Worm (Caenorhabditis elegans) whole organism, L2 larva: ENCODE results near the gene str-41.

ENCODE experiments used
- C34F6.9 ChIP-seq: fragments of 150-350 bp; optimal IDR thresholded peaks from 2 replicates; lab custom pipeline; 2014; ENCODE audit warnings: missing biosample characterization, missing genetic modification characterization
- F13H6.1 ChIP-seq: sonication (generic microtip); optimal IDR thresholded peaks from 2 replicates; lab custom pipeline; 2016; ENCODE audit warnings: missing genetic modification characterization, missing compliant biosample characterization
- R02D3.7 ChIP-seq: fragments of 150-350 bp; optimal IDR thresholded peaks from 2 replicates; lab custom pipeline; 2014; ENCODE audit warnings: missing biosample characterization, missing genetic modification characterization
- Y55F3AM.14 ChIP-seq: fragments of 200-800 bp; sonication (Bioruptor generic); optimal IDR thresholded peaks from 2 replicates; lab custom pipeline; 2018; ENCODE audit warnings: mild to moderate bottlenecking, missing genetic modification characterization, missing compliant biosample characterization
- ZK546.5 ChIP-seq: sonication (generic microtip); optimal IDR thresholded peaks from 2 replicates; lab custom pipeline; 2017; ENCODE audit warnings: missing biosample characterization, missing genetic modification characterization
- alr-1 ChIP-seq: fragments of 150-350 bp; optimal IDR thresholded peaks from 2 replicates; lab custom pipeline; 2014; ENCODE audit warnings: missing biosample characterization, missing genetic modification characterization
- aly-2 ChIP-seq: fragments of 150-350 bp; optimal IDR thresholded peaks from 2 replicates; lab custom pipeline; 2014; ENCODE audit warnings: missing biosample characterization, missing genetic modification characterization
- ama-1 ChIP-seq: fragments of 150-350 bp; optimal IDR thresholded peaks from 2 replicates; lab custom pipeline; 2018; ENCODE audit warnings: inconsistent platforms
- blmp-1 ChIP-seq: sonication (generic microtip); optimal IDR thresholded peaks from 2 replicates; lab custom pipeline; 2017; ENCODE audit warnings: missing genetic modification characterization, mild to moderate bottlenecking, missing compliant biosample characterization, antibody characterized with exemption, moderate library complexity; ENCODE audit not compliant: insufficient read depth
- ceh-82 ChIP-seq: fragments of 150-350 bp; optimal IDR thresholded peaks from 2 replicates; lab custom pipeline; 2014; ENCODE audit warnings: missing biosample characterization, missing genetic modification characterization
- crh-2 ChIP-seq: sonication (generic microtip); optimal IDR thresholded peaks from 2 replicates; lab custom pipeline; 2017; ENCODE audit warnings: missing biosample characterization, missing genetic modification characterization
- dmd-4 ChIP-seq: sonication (generic microtip); optimal IDR thresholded peaks from 2 replicates; lab custom pipeline; 2017; ENCODE audit warnings: missing biosample characterization, missing genetic modification characterization
- egl-27 ChIP-seq: sonication (generic microtip); optimal IDR thresholded peaks from 3 replicates; lab custom pipeline; 2017; ENCODE audit warnings: missing biosample characterization, missing genetic modification reagents, missing genetic modification characterization
- elt-1 ChIP-seq: fragments of 150-350 bp; optimal IDR thresholded peaks from 2 replicates; lab custom pipeline; 2014; ENCODE audit warnings: missing biosample characterization, missing genetic modification characterization
- elt-3 ChIP-seq: sonication (generic microtip); optimal IDR thresholded peaks from 2 replicates; lab custom pipeline; 2017; ENCODE audit warnings: missing biosample characterization, missing genetic modification characterization
- fos-1 ChIP-seq: fragments of 150-350 bp; optimal IDR thresholded peaks from 2 replicates; lab custom pipeline; 2014; ENCODE audit warnings: missing biosample characterization, missing genetic modification characterization
- lin-11 ChIP-seq: fragments of 150-350 bp; sonication (generic microtip); optimal IDR thresholded peaks from 2 replicates; lab custom pipeline; 2014; ENCODE audit warnings: missing biosample characterization, missing genetic modification characterization, inconsistent platforms, mixed read lengths
- lin-13 ChIP-seq: fragments of 150-350 bp; optimal IDR thresholded peaks from 2 replicates; lab custom pipeline; 2014; ENCODE audit warnings: missing biosample characterization, missing genetic modification reagents, missing genetic modification characterization
- lin-39 ChIP-seq: fragments of 150-350 bp; optimal IDR thresholded peaks from 2 replicates; lab custom pipeline; 2014; ENCODE audit warnings: missing biosample characterization, missing genetic modification reagents, missing genetic modification characterization
- lsy-2 ChIP-seq, 2 experiments: fragments of 150-350 bp in 1 of 2; sonication (generic microtip) in 1 of 2; optimal IDR thresholded peaks; 2 replicates each; lab custom pipeline; 2014 to 2017; ENCODE audit warnings: missing biosample characterization in 2 of 2, missing genetic modification characterization in 2 of 2
- mab-5 ChIP-seq: fragments of 150-350 bp; optimal IDR thresholded peaks from 2 replicates; lab custom pipeline; 2014; ENCODE audit warnings: missing biosample characterization, missing genetic modification characterization
- mbf-1 ChIP-seq: sonication (generic microtip); optimal IDR thresholded peaks from 2 replicates; lab custom pipeline; 2017; ENCODE audit warnings: missing biosample characterization, missing genetic modification characterization
- mdl-1 ChIP-seq, 2 experiments: fragments of 150-350 bp in 1 of 2; sonication (generic microtip) in 1 of 2; optimal IDR thresholded peaks; 2 replicates each; lab custom pipeline; 2017; ENCODE audit warnings: missing biosample characterization in 2 of 2, missing genetic modification characterization in 2 of 2
- nhr-11 ChIP-seq: fragments of 150-350 bp; optimal IDR thresholded peaks from 2 replicates; lab custom pipeline; 2014; ENCODE audit warnings: missing biosample characterization, missing genetic modification characterization
- nhr-129 ChIP-seq: fragments of 150-350 bp; optimal IDR thresholded peaks from 2 replicates; lab custom pipeline; 2014; ENCODE audit warnings: missing biosample characterization, missing genetic modification characterization
- nhr-21 ChIP-seq: fragments of 150-350 bp; optimal IDR thresholded peaks from 2 replicates; lab custom pipeline; 2014; ENCODE audit warnings: missing biosample characterization, missing genetic modification characterization
- nhr-23 ChIP-seq: fragments of 150-350 bp; optimal IDR thresholded peaks from 2 replicates; lab custom pipeline; 2014; ENCODE audit warnings: missing biosample characterization, missing genetic modification reagents, missing genetic modification characterization
- nhr-237 ChIP-seq: fragments of 150-350 bp; optimal IDR thresholded peaks from 2 replicates; lab custom pipeline; 2014; ENCODE audit warnings: missing biosample characterization, missing genetic modification characterization
- nhr-25 ChIP-seq: fragments of 150-350 bp; sonication (generic microtip); optimal IDR thresholded peaks from 3 replicates; lab custom pipeline; 2014; ENCODE audit warnings: missing biosample characterization, missing genetic modification characterization
- nhr-6 ChIP-seq: fragments of 150-350 bp; optimal IDR thresholded peaks from 2 replicates; lab custom pipeline; 2014; ENCODE audit warnings: missing biosample characterization, missing genetic modification characterization
- peb-1 ChIP-seq: fragments of 150-350 bp; optimal IDR thresholded peaks from 2 replicates; lab custom pipeline; 2014; ENCODE audit warnings: missing biosample characterization, missing genetic modification characterization
- sem-4 ChIP-seq: fragments of 150-350 bp; optimal IDR thresholded peaks from 2 replicates; lab custom pipeline; 2014; ENCODE audit warnings: missing biosample characterization, missing genetic modification reagents, missing genetic modification characterization
- skn-1 ChIP-seq: sonication (generic microtip); optimal IDR thresholded peaks from 2 replicates; lab custom pipeline; 2017; ENCODE audit warnings: missing biosample characterization, missing genetic modification characterization
- sma-3 ChIP-seq: sonication (generic microtip); optimal IDR thresholded peaks from 2 replicates; lab custom pipeline; 2016; ENCODE audit warnings: missing genetic modification reagents, missing genetic modification characterization, missing compliant biosample characterization
- snpc-4 ChIP-seq: fragments of 150-350 bp; optimal IDR thresholded peaks from 2 replicates; lab custom pipeline; 2014; ENCODE audit warnings: missing biosample characterization, missing genetic modification characterization
- unc-39 ChIP-seq: fragments of 150-350 bp; optimal IDR thresholded peaks from 2 replicates; lab custom pipeline; 2014; ENCODE audit warnings: missing biosample characterization, missing genetic modification characterization
- unc-55 ChIP-seq: fragments of 150-350 bp; sonication (generic microtip); optimal IDR thresholded peaks from 3 replicates; lab custom pipeline; 2014; ENCODE audit warnings: missing biosample characterization, missing genetic modification reagents, missing genetic modification characterization
- unc-62 ChIP-seq: fragments of 150-350 bp; optimal IDR thresholded peaks from 2 replicates; lab custom pipeline; 2014; ENCODE audit warnings: missing biosample characterization, missing genetic modification reagents, missing genetic modification characterization
- zag-1 ChIP-seq: fragments of 150-350 bp; optimal IDR thresholded peaks from 2 replicates; lab custom pipeline; 2014; ENCODE audit warnings: missing biosample characterization, missing genetic modification characterization
- ztf-1 ChIP-seq: fragments of 200-800 bp; sonication (Bioruptor generic); conservative IDR thresholded peaks from 2 replicates; pipeline ENCODE4 v1.3.6; 2022; ENCODE audit warnings: missing genetic modification characterization, missing compliant biosample characterization

Gene str-41

ce11 chrV:7400095-7400494, 11.7 kb upstream of the str-41 start, which contains the start of gene cnc-9:
Gene cnc-9 (minus strand): TSS chrV:7400195.
- TF ChIP-seq nhr-25 (tag; lab: Kevin White, UChicago) (no peak), nhr-237 (tag; lab: Kevin White, UChicago) (no peak), ZK546.5 (tag; lab: Kevin White, UChicago) (no peak), mdl-1 (tag; optimal IDR thresholded peaks at IDR 0.05; lab: Kevin White, UChicago) (no peak)

ce11 chrV:7400588-7400987, 11.2 kb upstream of the str-41 start, which contains the start of gene srx-60:
Gene srx-60 (plus strand): TSS chrV:7400888.
- TF ChIP-seq alr-1 (tag; lab: Kevin White, UChicago) = no peak
- no peak for TF ChIP-seq nhr-21
- no peak for TF ChIP-seq Y55F3AM.14 (GFP tag; lab: Kevin White, UChicago)
- TF ChIP-seq aly-2 (tag; lab: Kevin White, UChicago) = no peak
- no peak for TF ChIP-seq ztf-1 (GFP tag; lab: Robert Waterston, UW)
- TF ChIP-seq dmd-4 (tag; lab: Kevin White, UChicago) = no peak
- no peak for TF ChIP-seq fos-1 (tag; lab: Kevin White, UChicago)
- TF ChIP-seq ZK546.5 (tag; lab: Kevin White, UChicago) = no peak
- TF ChIP-seq sma-3 = no peak
- no peak for TF ChIP-seq lin-13 (GFP tag; lab: Kevin White, UChicago)
- no peak for TF ChIP-seq lin-39
- TF ChIP-seq egl-27 (tag; lab: Kevin White, UChicago) = no peak
- no peak for TF ChIP-seq peb-1 (tag; lab: Kevin White, UChicago)
- no peak for TF ChIP-seq crh-2 (tag; lab: Kevin White, UChicago)
- TF ChIP-seq nhr-11 = no peak
- no peak for TF ChIP-seq elt-3 (tag; lab: Kevin White, UChicago)
- no peak for TF ChIP-seq ama-1 (lab: Kevin White, UChicago)
- no peak for TF ChIP-seq skn-1 (tag; lab: Kevin White, UChicago)
- TF ChIP-seq lsy-2 (tag; optimal IDR thresholded peaks at IDR 0.05; lab: Kevin White, UChicago) = no peak
- TF ChIP-seq nhr-237 (tag; lab: Kevin White, UChicago) = no peak

- no peak for TF ChIP-seq mbf-1 (tag; lab: Kevin White, UChicago)
- no peak for TF ChIP-seq Y55F3AM.14 (GFP tag; lab: Kevin White, UChicago)
- no peak for TF ChIP-seq egl-27 (tag; lab: Kevin White, UChicago)
- TF ChIP-seq unc-39 = no peak
- no peak for TF ChIP-seq crh-2 (tag; lab: Kevin White, UChicago)
- no peak for TF ChIP-seq zag-1
- TF ChIP-seq unc-55 (GFP tag; lab: Kevin White, UChicago) = no peak
- no peak for TF ChIP-seq C34F6.9 (tag; lab: Kevin White, UChicago)
- no peak for TF ChIP-seq lsy-2 (tag; optimal IDR thresholded peaks at IDR 0.05; lab: Kevin White, UChicago)
- TF ChIP-seq alr-1 (tag; lab: Kevin White, UChicago) = no peak
- TF ChIP-seq R02D3.7 (tag; lab: Kevin White, UChicago) = no peak
- TF ChIP-seq, all 48 proteins: peak for 0
Observed at ce11 chrV:7402355-7402754, 9.4 kb upstream of the str-41 start, which contains the start of gene srj-13. Gene srj-13 (plus strand): TSS chrV:7402655.

- TF ChIP-seq unc-39 (no peak), egl-27 (tag; lab: Kevin White, UChicago) (no peak), snpc-4 (no peak), elt-1 (tag; lab: Kevin White, UChicago) (no peak), sem-4 (no peak), alr-1 (tag; lab: Kevin White, UChicago) (no peak), sma-3 (no peak), nhr-6 (tag; lab: Kevin White, UChicago) (no peak), mab-5 (tag; lab: Kevin White, UChicago) (no peak), nhr-11 (no peak), aly-2 (tag; lab: Kevin White, UChicago) (no peak), peb-1 (tag; lab: Kevin White, UChicago) (no peak), lin-39 (no peak), fos-1 (tag; lab: Kevin White, UChicago) (no peak), lin-13 (GFP tag; lab: Kevin White, UChicago) (no peak), R02D3.7 (tag; lab: Kevin White, UChicago) (no peak), nhr-23 (tag; lab: Kevin White, UChicago) (no peak), mdl-1 (tag; optimal IDR thresholded peaks at IDR 0.05; lab: Kevin White, UChicago) (no peak), Y55F3AM.14 (GFP tag; lab: Kevin White, UChicago) (no peak), crh-2 (tag; lab: Kevin White, UChicago) (no peak)
Observed at ce11 chrV:7403501-7403900, 8.3 kb upstream of the str-41 start.

ce11 chrV:7408520-7408919, 3.3 kb upstream of the str-41 start, which contains the start of gene srt-6:
Gene srt-6 (minus strand): TSS chrV:7408814.
- TF ChIP-seq nhr-25 (tag; lab: Kevin White, UChicago) (no peak), F13H6.1 (tag; lab: Kevin White, UChicago) (no peak), C34F6.9 (tag; lab: Kevin White, UChicago) (no peak), ceh-82 (tag; lab: Kevin White, UChicago) (no peak), blmp-1 (tag; lab: Kevin White, UChicago) (no peak), unc-55 (GFP tag; lab: Kevin White, UChicago) (no peak), zag-1 (no peak), sma-3 (no peak), nhr-6 (tag; lab: Kevin White, UChicago) (no peak), dmd-4 (tag; lab: Kevin White, UChicago) (no peak), crh-2 (tag; lab: Kevin White, UChicago) (no peak), lin-11 (tag; lab: Kevin White, UChicago) (no peak), sem-4 (no peak), ama-1 (lab: Kevin White, UChicago) (no peak), nhr-21 (no peak), egl-27 (tag; lab: Kevin White, UChicago) (no peak), nhr-129 (no peak), lin-13 (GFP tag; lab: Kevin White, UChicago) (no peak), unc-62 (GFP tag; lab: Kevin White, UChicago) (no peak)
